Fruit fly (Drosophila melanogaster): ENCODE results near the gene CG17806.
A peak's percentile ranks its signal among the peaks of the same experiment; 100 is the strongest.

Gene CG17806

dm6 chr3R:17821744-17822143, 18.7 kb upstream of the CG17806 start:
- TF ChIP-seq CG5204 (GFP tag; optimal IDR thresholded peaks at IDR 0.05) (no peak), Mnt (GFP tag; optimal IDR thresholded peaks at IDR 0.05) (no peak), kay (GFP tag; ENCODE audit: borderline replicate concordance) (peak; percentile 60), pad (GFP tag; optimal IDR thresholded peaks at IDR 0.05) (no peak), bab1 (GFP tag; optimal IDR thresholded peaks at IDR 0.05) (no peak)

- no peak for TF ChIP-seq bab1 (GFP tag; optimal IDR thresholded peaks at IDR 0.05)
- peak; percentile 39 for TF ChIP-seq kay (GFP tag; ENCODE audit: borderline replicate concordance)
- TF ChIP-seq pad (GFP tag; optimal IDR thresholded peaks at IDR 0.05) = no peak
Observed at dm6 chr3R:17818803-17819202, 15.7 kb upstream of the CG17806 start.

dm6 chr3R:17814191-17814923, 11.3 kb upstream of the CG17806 start:
- TF ChIP-seq ovo (GFP tag; optimal IDR thresholded peaks at IDR 0.05) (no peak), cnc (optimal IDR thresholded peaks at IDR 0.05) (no peak), CG7101 (tag; optimal IDR thresholded peaks at IDR 0.05) (no peak), Clk (GFP tag; optimal IDR thresholded peaks at IDR 0.05) (no peak), CG5204 (GFP tag; optimal IDR thresholded peaks at IDR 0.05) (no peak), cic (GFP tag; optimal IDR thresholded peaks at IDR 0.05) (no peak), CG1620 (GFP tag; optimal IDR thresholded peaks at IDR 0.05) (no peak), CG11617 (GFP tag; optimal IDR thresholded peaks at IDR 0.05) (no peak), CG14711 (tag; optimal IDR thresholded peaks at IDR 0.05) (no peak), Crg-1 (GFP tag; optimal IDR thresholded peaks at IDR 0.05) (no peak), Hr96 (GFP tag; optimal IDR thresholded peaks at IDR 0.05) (no peak)

- TF ChIP-seq CG14711 (tag; optimal IDR thresholded peaks at IDR 0.05) (no peak), cic (GFP tag; optimal IDR thresholded peaks at IDR 0.05) (no peak), tj (GFP tag; optimal IDR thresholded peaks at IDR 0.05) (no peak), toe (GFP tag; optimal IDR thresholded peaks at IDR 0.05) (no peak), CG12768 (GFP tag; optimal IDR thresholded peaks at IDR 0.05) (no peak), CG7045 (GFP tag; optimal IDR thresholded peaks at IDR 0.05) (no peak)
Observed at dm6 chr3R:17812477-17812876, 9.4 kb upstream of the CG17806 start.

- TF ChIP-seq ovo (GFP tag; optimal IDR thresholded peaks at IDR 0.05) = no peak
- no peak for TF ChIP-seq Crg-1 (GFP tag; optimal IDR thresholded peaks at IDR 0.05)
Observed at dm6 chr3R:17811707-17812099, 8.6 kb upstream of the CG17806 start.

- TF ChIP-seq Crg-1 (GFP tag; optimal IDR thresholded peaks at IDR 0.05) (no peak), CG12768 (GFP tag; optimal IDR thresholded peaks at IDR 0.05) (peak; percentile 80), tj (GFP tag; optimal IDR thresholded peaks at IDR 0.05) (peak; percentile 42), CG5204 (GFP tag; optimal IDR thresholded peaks at IDR 0.05) (no peak), ovo (GFP tag; optimal IDR thresholded peaks at IDR 0.05) (peak; percentile 15), cnc (optimal IDR thresholded peaks at IDR 0.05) (no peak), CG1620 (GFP tag; optimal IDR thresholded peaks at IDR 0.05) (peak; percentile 58), Mnt (GFP tag; optimal IDR thresholded peaks at IDR 0.05) (peak; percentile 39), kay (GFP tag; ENCODE audit: borderline replicate concordance) (no peak), toe (GFP tag; optimal IDR thresholded peaks at IDR 0.05) (peak; percentile 62), CG14711 (tag; optimal IDR thresholded peaks at IDR 0.05) (peak; percentile 84), CG7045 (GFP tag; optimal IDR thresholded peaks at IDR 0.05) (peak; percentile 73), Clk (GFP tag; optimal IDR thresholded peaks at IDR 0.05) (no peak), bab1 (GFP tag; optimal IDR thresholded peaks at IDR 0.05) (peak; percentile 86), CG7101 (tag; optimal IDR thresholded peaks at IDR 0.05) (peak; percentile 88), CG11617 (GFP tag; optimal IDR thresholded peaks at IDR 0.05) (peak; percentile 65), CG33017 (tag; optimal IDR thresholded peaks at IDR 0.05) (peak; percentile 89), pad (GFP tag; optimal IDR thresholded peaks at IDR 0.05) (peak; percentile 34), Hr96 (GFP tag; optimal IDR thresholded peaks at IDR 0.05) (no peak), cic (GFP tag; optimal IDR thresholded peaks at IDR 0.05) (peak; percentile 20)
Observed at dm6 chr3R:17810951-17811706, 8.1 kb upstream of the CG17806 start, which contains the start of the genes Alg1 and tinc. Gene Alg1, minus strand, starts transcription at chr3R:17811134. Gene tinc, plus strand, starts transcription at chr3R:17811541.

- no peak for TF ChIP-seq cnc (optimal IDR thresholded peaks at IDR 0.05)
- TF ChIP-seq CG7101 (tag; optimal IDR thresholded peaks at IDR 0.05) = peak; percentile 10
- TF ChIP-seq CG5204 (GFP tag; optimal IDR thresholded peaks at IDR 0.05) = no peak
- TF ChIP-seq toe (GFP tag; optimal IDR thresholded peaks at IDR 0.05) = peak; percentile 26
- peak; percentile 7 for TF ChIP-seq Mnt (GFP tag; optimal IDR thresholded peaks at IDR 0.05)
- TF ChIP-seq bab1 (GFP tag; optimal IDR thresholded peaks at IDR 0.05) = peak; percentile 35
Observed at dm6 chr3R:17809014-17809413, 6.0 kb upstream of the CG17806 start, which contains the start of gene Odj. Gene Odj, minus strand, starts transcription at chr3R:17809222.

All from whole organism, adult.